Fruit fly (Drosophila melanogaster): ENCODE results near the gene Eaf6.

Eaf6 gene

DNA sequence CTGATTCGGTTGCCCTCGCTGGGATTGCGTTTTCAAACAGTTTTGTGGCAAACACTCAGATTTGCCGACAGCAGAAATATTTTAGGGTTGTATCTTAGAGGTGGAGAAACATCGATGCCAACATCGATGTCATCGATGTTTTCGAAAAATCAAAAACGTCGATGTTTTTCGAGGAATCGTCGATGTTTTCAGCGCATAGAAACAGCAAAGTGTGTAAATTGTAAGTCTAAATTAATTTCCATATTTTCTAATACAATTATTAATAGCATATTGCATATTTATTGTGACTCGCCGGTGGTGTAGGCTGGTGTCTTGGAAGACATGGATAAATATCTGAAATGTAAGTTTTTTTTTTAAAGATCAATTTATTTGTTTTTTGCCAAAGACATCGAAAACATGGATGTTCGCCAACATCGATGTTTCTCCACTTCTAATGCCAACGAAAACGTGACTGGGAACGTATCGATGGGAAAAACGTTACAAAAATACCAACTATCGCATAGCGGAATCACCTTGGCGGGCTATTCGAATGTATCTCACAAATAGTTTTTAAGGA is 4.2 kb downstream of the Eaf6 start, which contains the start of gene TM9SF3 (continued):
- peak; percentile 87 for TF ChIP-seq sna (GFP tag; IDR thresholded peaks at IDR 0.05; ENCODE audit: partially characterized antibody)
- no peak for TF ChIP-seq ewg (GFP tag; optimal IDR thresholded peaks at IDR 0.05)
- peak; percentile 4 for TF ChIP-seq CG13624 (GFP tag; optimal IDR thresholded peaks at IDR 0.05)
- no peak for TF ChIP-seq bcd (GFP tag; optimal IDR thresholded peaks at IDR 0.05)
- peak; percentile 30 for TF ChIP-seq CG15514 (GFP tag; optimal IDR thresholded peaks at IDR 0.05)
- no peak for TF ChIP-seq CG5245 (GFP tag; optimal IDR thresholded peaks at IDR 0.05)
- peak; percentile 37 for TF ChIP-seq Xbp1 (GFP tag; optimal IDR thresholded peaks at IDR 0.05)
- TF ChIP-seq sr (GFP tag; IDR thresholded peaks at IDR 0.05), result no peak
- TF ChIP-seq NC2α (GFP tag; optimal IDR thresholded peaks at IDR 0.05), result no peak
- TF ChIP-seq CG6854 (GFP tag; optimal IDR thresholded peaks at IDR 0.05), result no peak
- TF ChIP-seq usp (GFP tag; optimal IDR thresholded peaks at IDR 0.05), result no peak
- TF ChIP-seq CG1024 (GFP tag; IDR thresholded peaks at IDR 0.05), result no peak
- peak; percentile 73 for TF ChIP-seq CG8290 (GFP tag; optimal IDR thresholded peaks at IDR 0.05)
- TF ChIP-seq CG8290 (tag; optimal IDR thresholded peaks at IDR 0.05), result peak in 1 of 2 experiments; percentile 89
- peak; percentile 63 for TF ChIP-seq ato (GFP tag; IDR thresholded peaks at IDR 0.05; ENCODE audit: partially characterized antibody)
- no peak for TF ChIP-seq run (tag; optimal IDR thresholded peaks at IDR 0.05)
- TF ChIP-seq repo (GFP tag; optimal IDR thresholded peaks at IDR 0.05), result no peak
- no peak for TF ChIP-seq C15 (GFP tag; IDR thresholded peaks at IDR 0.05)
- TF ChIP-seq CG5953 (GFP tag; IDR thresholded peaks at IDR 0.05), result no peak
- TF ChIP-seq CG13894 (tag; optimal IDR thresholded peaks at IDR 0.05), result no peak
- TF ChIP-seq CG12744 (GFP tag; optimal IDR thresholded peaks at IDR 0.05), result no peak
- no peak for TF ChIP-seq Mes4 (GFP tag; optimal IDR thresholded peaks at IDR 0.05)
- no peak for TF ChIP-seq CG2202 (tag; optimal IDR thresholded peaks at IDR 0.05)
- no peak for TF ChIP-seq kay (GFP tag; optimal IDR thresholded peaks at IDR 0.05)
- TF ChIP-seq lov (optimal IDR thresholded peaks at IDR 0.05), result no peak
- no peak for TF ChIP-seq lov (GFP tag; IDR thresholded peaks at IDR 0.05)
- TF ChIP-seq wek (GFP tag; optimal IDR thresholded peaks at IDR 0.05), result no peak
- no peak for TF ChIP-seq HLHmδ (GFP tag; optimal IDR thresholded peaks at IDR 0.05)
- no peak for TF ChIP-seq CG17328 (GFP tag; IDR thresholded peaks at IDR 0.05)
- TF ChIP-seq CG16815 (GFP tag; optimal IDR thresholded peaks at IDR 0.05), result no peak
- no peak for TF ChIP-seq CG10274 (GFP tag; optimal IDR thresholded peaks at IDR 0.05)
- TF ChIP-seq sug (tag; optimal IDR thresholded peaks at IDR 0.05), result no peak
- no peak for TF ChIP-seq Dad (GFP tag; optimal IDR thresholded peaks at IDR 0.05)
- TF ChIP-seq gfzf (GFP tag; optimal IDR thresholded peaks at IDR 0.05), result peak; percentile 10
- no peak for TF ChIP-seq CG5180 (GFP tag; optimal IDR thresholded peaks at IDR 0.05)
- TF ChIP-seq CG1647 (GFP tag; optimal IDR thresholded peaks at IDR 0.05), result no peak
- no peak for TF ChIP-seq CrebB (tag; optimal IDR thresholded peaks at IDR 0.05)
- peak; percentile 83 for TF ChIP-seq nerfin-2 (GFP tag; IDR thresholded peaks at IDR 0.05; ENCODE audit: partially characterized antibody)
- peak; percentile 64 for TF ChIP-seq CG9932 (GFP tag; IDR thresholded peaks at IDR 0.05)
- no peak for TF ChIP-seq Dek (tag; optimal IDR thresholded peaks at IDR 0.05)
- TF ChIP-seq CG4360 (GFP tag; IDR thresholded peaks at IDR 0.05), result no peak
- TF ChIP-seq CG3065 (GFP tag; optimal IDR thresholded peaks at IDR 0.05), result no peak
- no peak for TF ChIP-seq CG14014 (GFP tag; IDR thresholded peaks at IDR 0.05)
- no peak for TF ChIP-seq ERR (GFP tag; optimal IDR thresholded peaks at IDR 0.05)
- TF ChIP-seq dpn (GFP tag; optimal IDR thresholded peaks at IDR 0.05), result peak; percentile 5 to 14
- TF ChIP-seq lola (GFP tag; optimal IDR thresholded peaks at IDR 0.05), result peak in 1 of 3 experiments; percentile 26
- peak; percentile 88 for TF ChIP-seq HLH4C (GFP tag; IDR thresholded peaks at IDR 0.05; ENCODE audit: partially characterized antibody)
- TF ChIP-seq lab (GFP tag; optimal IDR thresholded peaks at IDR 0.05), result no peak
- no peak for TF ChIP-seq stc (GFP tag; IDR thresholded peaks at IDR 0.05)
- no peak for TF ChIP-seq CG17359 (tag; optimal IDR thresholded peaks at IDR 0.05)
- TF ChIP-seq CG3407 (GFP tag; optimal IDR thresholded peaks at IDR 0.05), result no peak
